Fruit fly (Drosophila melanogaster): Measurements from ENCODE around the gene Kap-alpha3.

DNA sequence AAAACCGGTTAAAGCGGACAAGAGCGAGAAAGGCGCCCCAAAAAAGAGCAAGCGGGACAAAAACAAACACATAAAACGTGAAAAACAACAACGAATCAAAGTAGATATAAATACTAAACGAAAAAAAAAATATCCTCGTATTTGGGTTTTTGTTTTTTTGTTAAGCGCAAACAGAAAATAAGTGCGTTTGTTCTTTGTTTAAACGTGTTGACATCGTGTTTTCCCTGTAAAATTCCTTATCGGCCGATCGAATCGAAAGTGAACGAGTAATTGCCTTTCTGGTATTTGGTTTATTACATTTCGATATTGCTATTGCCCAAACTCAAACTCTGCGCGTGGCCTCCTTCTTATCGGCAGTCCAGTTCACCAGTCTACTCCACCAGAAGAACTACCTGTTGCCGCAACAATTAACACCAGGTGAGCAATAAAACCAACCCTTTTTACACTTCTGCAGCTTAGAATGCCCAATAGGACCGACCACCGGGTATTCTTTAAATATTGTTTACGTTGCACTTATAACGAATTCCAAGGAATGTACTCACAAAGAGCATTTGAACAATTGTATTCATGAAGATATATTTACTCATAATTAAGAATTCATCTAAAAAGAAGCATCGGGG, 14.3 kb upstream of the Kap-alpha3 start:
- TF ChIP-seq CG34406 (GFP tag; optimal IDR thresholded peaks at IDR 0.05) = no peak
- no peak for TF ChIP-seq CG1621 (tag; optimal IDR thresholded peaks at IDR 0.05)
- TF ChIP-seq Hr38 (GFP tag; optimal IDR thresholded peaks at IDR 0.05) = no peak
